Worm (Caenorhabditis elegans) whole organism, L4/young adult: ENCODE results near the gene F13H6.5.

Experiments
- W03F9.2 ChIP-seq: fragments of 150-350 bp; optimal IDR thresholded peaks from 2 replicates; lab custom pipeline; 2014; ENCODE audit warnings: missing biosample characterization, missing genetic modification characterization
- dao-5 ChIP-seq: sonication (generic microtip); optimal IDR thresholded peaks from 2 replicates; lab custom pipeline; 2016; ENCODE audit warnings: missing genotype, missing genetic modification characterization, moderate library complexity, missing compliant biosample characterization
- him-1 ChIP-seq: sonication (generic microtip); optimal IDR thresholded peaks from 2 replicates; lab custom pipeline; 2016; ENCODE audit warnings: missing genotype, missing genetic modification reagents, missing genetic modification characterization, missing compliant biosample characterization

DNA sequence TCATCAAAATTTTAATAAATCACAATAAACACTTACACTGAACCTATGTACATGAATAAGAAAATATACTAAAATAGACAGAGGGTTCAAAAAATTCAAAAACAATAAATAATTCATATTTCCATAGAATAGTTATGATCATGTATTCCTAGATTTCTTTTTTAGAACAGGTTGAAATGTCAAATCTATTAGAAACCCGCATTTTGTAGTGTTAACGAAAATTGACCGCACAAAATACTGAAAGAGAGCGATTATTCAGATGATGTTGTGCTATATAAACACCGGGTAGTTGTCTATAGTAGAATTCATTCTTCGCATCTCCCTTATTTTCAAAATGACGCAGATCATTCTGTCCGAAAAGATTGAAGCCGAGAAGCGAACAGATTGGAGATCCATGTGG, 43.1 kb downstream of the F13H6.5 start, which contains the start of gene T28C12.1:
- no peak for TF ChIP-seq dao-5 (tag; lab: Kevin White, UChicago)
- TF ChIP-seq W03F9.2 (tag; lab: Kevin White, UChicago): no peak
- TF ChIP-seq him-1 (tag; lab: Kevin White, UChicago): no peak
